Worm (Caenorhabditis elegans): ENCODE measurements around the gene clc-27.

ce11 chrIII:1054096-1054495 lies 45.9 kb downstream of the clc-27 start:
- no peak for TF ChIP-seq nhr-28 (tag; optimal IDR thresholded peaks at IDR 0.05)
- no peak for TF ChIP-seq lin-39 (tag; optimal IDR thresholded peaks at IDR 0.05)
- no peak for TF ChIP-seq snpc-4 (tag; optimal IDR thresholded peaks at IDR 0.05)
- TF ChIP-seq ceh-63 (GFP tag; optimal IDR thresholded peaks at IDR 0.05) = no peak
- TF ChIP-seq nhr-237 (tag; optimal IDR thresholded peaks at IDR 0.05) = no peak
- no peak for TF ChIP-seq isw-1 (GFP tag; IDR thresholded peaks at IDR 0.05)
- TF ChIP-seq lin-13 (GFP tag; optimal IDR thresholded peaks at IDR 0.05) = no peak
- TF ChIP-seq unc-62 (GFP tag; optimal IDR thresholded peaks at IDR 0.05) = no peak

All from whole organism, L1 larva.